Worm (Caenorhabditis elegans): Measurements from ENCODE around the gene lgc-14.

Gene lgc-14

DNA sequence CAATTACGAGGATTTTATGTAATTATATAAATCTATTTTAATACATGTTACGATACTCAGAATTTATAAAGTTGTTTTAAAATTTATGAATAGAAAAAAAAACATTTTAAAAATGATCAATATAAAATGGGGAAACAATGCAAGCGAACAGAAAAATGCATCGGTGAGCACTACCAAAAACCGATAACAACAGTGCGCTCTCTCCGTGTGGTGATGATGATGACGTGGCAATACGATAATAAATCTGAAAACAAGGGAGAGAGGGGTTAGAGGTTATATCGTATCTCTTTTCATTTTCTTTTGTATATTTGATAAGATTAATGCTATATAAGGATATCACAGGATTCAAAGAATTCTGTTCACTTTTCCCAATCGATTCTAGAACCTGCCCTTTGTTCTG, 34.6 kb downstream of the lgc-14 start:
- TF ChIP-seq nhr-28 (tag; optimal IDR thresholded peaks at IDR 0.05) (peak; percentile 30), dve-1 (tag; optimal IDR thresholded peaks at IDR 0.05; ENCODE audit: insufficient read depth) (peak; percentile 47), unc-62 (GFP tag; optimal IDR thresholded peaks at IDR 0.05 in 1 of 2) (peak in 1 of 2 experiments; percentile 85), unc-62 (tag; optimal IDR thresholded peaks at IDR 0.05) (no peak), daf-16 (GFP tag; optimal IDR thresholded peaks at IDR 0.05) (no peak), daf-16 (tag; optimal IDR thresholded peaks at IDR 0.05) (peak; percentile 72), aha-1 (tag) (no peak), pqm-1 (tag; optimal IDR thresholded peaks at IDR 0.05) (peak; percentile 20)

DNA sequence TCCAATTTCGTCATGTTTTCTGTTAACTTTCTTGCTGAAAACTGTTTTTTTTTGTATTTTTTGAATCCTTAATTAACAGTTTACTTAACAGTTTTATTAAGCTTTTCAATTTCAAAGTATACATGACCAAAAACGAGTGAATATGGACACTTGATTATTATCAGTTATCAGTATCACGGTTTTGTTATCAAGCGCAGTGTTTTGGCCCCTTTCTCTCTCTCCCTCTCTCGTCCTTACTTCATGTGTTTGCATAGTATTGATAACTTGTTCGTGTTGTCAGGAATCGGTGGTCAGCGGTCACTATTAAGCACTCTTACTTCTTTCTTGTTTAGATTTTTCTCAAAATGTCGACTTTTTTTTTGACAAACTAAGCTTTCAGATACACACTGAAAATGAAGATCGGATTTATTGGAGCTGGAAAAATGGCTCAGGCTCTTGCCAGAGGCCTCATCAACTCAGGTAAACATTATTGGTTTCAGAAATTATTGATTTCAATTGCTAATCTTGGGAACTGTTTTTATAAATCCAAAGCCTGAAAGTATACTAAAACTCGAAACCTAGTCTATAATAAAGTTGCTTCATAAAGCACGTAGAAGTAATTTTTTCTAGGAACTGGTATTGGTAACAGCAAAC, 35.3 kb downstream of the lgc-14 start, which contains the start of gene pycr-1:
Gene pycr-1 (plus strand): TSS at position 380 of the 633 bp plus-strand sequence.
- TF ChIP-seq D1046.2 (GFP tag; IDR thresholded peaks at IDR 0.05) (no peak), mxl-2 (GFP tag; conservative IDR thresholded peaks at IDR 0.05) (no peak), lin-15B (tag; optimal IDR thresholded peaks at IDR 0.05) (no peak), jun-1 (tag; optimal IDR thresholded peaks at IDR 0.05) (no peak), mep-1 (tag; optimal IDR thresholded peaks at IDR 0.05) (no peak), aha-1 (tag) (peak; percentile 62), madf-5 (GFP tag; IDR thresholded peaks at IDR 0.05) (no peak), ZK546.5 (tag; optimal IDR thresholded peaks at IDR 0.05) (no peak), Y5F2A.4 (GFP tag; optimal IDR thresholded peaks at IDR 0.05) (no peak), madf-9 (GFP tag; conservative IDR thresholded peaks at IDR 0.05) (no peak), hlh-30 (tag; optimal IDR thresholded peaks at IDR 0.05; ENCODE audit: insufficient read depth) (peak; percentile 24), hlh-11 (tag; optimal IDR thresholded peaks at IDR 0.05) (peak; percentile 49), nhr-25 (tag; optimal IDR thresholded peaks at IDR 0.05; ENCODE audit: borderline replicate concordance, insufficient read depth) (no peak), F26F4.8 (GFP tag; conservative IDR thresholded peaks at IDR 0.05) (no peak), set-16 (GFP tag; IDR thresholded peaks at IDR 0.05) (no peak), nhr-48 (tag; optimal IDR thresholded peaks at IDR 0.05) (no peak), zfp-2 (tag; optimal IDR thresholded peaks at IDR 0.05) (no peak), daf-19 (GFP tag; conservative IDR thresholded peaks at IDR 0.05) (no peak), daf-8 (GFP tag; IDR thresholded peaks at IDR 0.05) (no peak), hif-1 (tag; optimal IDR thresholded peaks at IDR 0.05) (no peak), ceh-20 (GFP tag; IDR thresholded peaks at IDR 0.05) (no peak), spr-1 (tag; optimal IDR thresholded peaks at IDR 0.05) (no peak), snpc-1.2 (GFP tag; IDR thresholded peaks at IDR 0.05) (no peak), nhr-11 (tag; optimal IDR thresholded peaks at IDR 0.05) (no peak), nhr-42 (GFP tag; IDR thresholded peaks at IDR 0.05) (no peak), lin-13 (GFP tag; optimal IDR thresholded peaks at IDR 0.05) (no peak), zfp-3 (GFP tag; conservative IDR thresholded peaks at IDR 0.05) (no peak), snpc-4 (tag; optimal IDR thresholded peaks at IDR 0.05) (no peak), dve-1 (tag; optimal IDR thresholded peaks at IDR 0.05; ENCODE audit: insufficient read depth) (peak; percentile 14), ceh-32 (tag; optimal IDR thresholded peaks at IDR 0.05; ENCODE audit: poor library complexity) (no peak), dpl-1 (GFP tag; optimal IDR thresholded peaks at IDR 0.05) (no peak), nhr-102 (tag; optimal IDR thresholded peaks at IDR 0.05) (no peak), zip-11 (GFP tag; IDR thresholded peaks at IDR 0.05) (no peak), nhr-76 (tag; optimal IDR thresholded peaks at IDR 0.05) (no peak), hmg-1.1 (GFP tag; IDR thresholded peaks at IDR 0.05) (no peak), daf-12 (tag; optimal IDR thresholded peaks at IDR 0.05) (no peak), ces-1 (GFP tag; optimal IDR thresholded peaks at IDR 0.05) (no peak), dmd-8 (GFP tag; IDR thresholded peaks at IDR 0.05) (no peak), nhr-6 (tag; optimal IDR thresholded peaks at IDR 0.05) (no peak), spr-3 (GFP tag; optimal IDR thresholded peaks at IDR 0.05) (no peak), zag-1 (tag; optimal IDR thresholded peaks at IDR 0.05) (no peak), Y48G9A.11 (GFP tag; IDR thresholded peaks at IDR 0.05) (no peak), nhr-10 (tag; optimal IDR thresholded peaks at IDR 0.05) (no peak), attf-4 (tag; optimal IDR thresholded peaks at IDR 0.05) (no peak), nhr-28 (tag; optimal IDR thresholded peaks at IDR 0.05) (peak; percentile 65)

All from whole organism, L4 larva.